Fruit fly (Drosophila melanogaster) whole organism, adult: ENCODE results near the gene CG32086.

Source experiments
- CG11617 ChIP-seq: fragments of 200-800 bp; sonication (Bioruptor generic); optimal IDR thresholded peaks from 2 replicates; lab custom pipeline; 2017; ENCODE audit warnings: mild to moderate bottlenecking, missing biosample characterization, missing genetic modification reagents, missing genetic modification characterization
- CG12768 ChIP-seq: fragments of 200-800 bp; sonication (Bioruptor generic); optimal IDR thresholded peaks from 2 replicates; lab custom pipeline; 2017; ENCODE audit warnings: missing biosample characterization, missing genetic modification characterization, mild to moderate bottlenecking, moderate library complexity, missing genetic modification reagents
- CG14711 ChIP-seq: fragments of 200-800 bp; sonication (Bioruptor generic); optimal IDR thresholded peaks from 2 replicates; lab custom pipeline; 2018; ENCODE audit warnings: missing biosample characterization, mild to moderate bottlenecking, missing genetic modification characterization, moderate library complexity
- CG1620 ChIP-seq: fragments of 200-800 bp; sonication (Bioruptor generic); optimal IDR thresholded peaks from 2 replicates; lab custom pipeline; 2016; ENCODE audit warnings: missing biosample characterization, missing genetic modification characterization
- CG33017 ChIP-seq: fragments of 200-800 bp; sonication (Bioruptor generic); optimal IDR thresholded peaks from 2 replicates; lab custom pipeline; 2018; ENCODE audit warnings: missing biosample characterization, mild to moderate bottlenecking, missing genetic modification characterization, moderate library complexity
- CG5204 ChIP-seq: fragments of 200-800 bp; sonication (Bioruptor generic); optimal IDR thresholded peaks from 2 replicates; lab custom pipeline; 2016; ENCODE audit warnings: missing biosample characterization, missing genetic modification characterization
- CG7045 ChIP-seq: fragments of 200-800 bp; sonication (Bioruptor generic); optimal IDR thresholded peaks from 2 replicates; lab custom pipeline; 2017; ENCODE audit warnings: missing biosample characterization, mild to moderate bottlenecking, missing genetic modification characterization
- CG7101 ChIP-seq: fragments of 200-800 bp; sonication (Bioruptor generic); optimal IDR thresholded peaks from 2 replicates; lab custom pipeline; 2018; ENCODE audit warnings: missing biosample characterization, mild to moderate bottlenecking, missing genetic modification characterization, moderate library complexity
- Clk ChIP-seq: fragments of 200-800 bp; sonication (Bioruptor generic); optimal IDR thresholded peaks from 2 replicates; lab custom pipeline; 2017; ENCODE audit warnings: missing biosample characterization, missing genetic modification characterization
- Crg-1 ChIP-seq: fragments of 200-800 bp; sonication (Bioruptor generic); optimal IDR thresholded peaks from 2 replicates; lab custom pipeline; 2016; ENCODE audit warnings: missing biosample characterization, missing genetic modification characterization
- Hr96 ChIP-seq: fragments of 200-800 bp; sonication (Bioruptor generic); optimal IDR thresholded peaks from 2 replicates; lab custom pipeline; 2016; ENCODE audit warnings: missing biosample characterization, missing genetic modification characterization
- Mnt ChIP-seq: fragments of 200-800 bp; sonication (Bioruptor generic); optimal IDR thresholded peaks from 2 replicates; lab custom pipeline; 2016; ENCODE audit warnings: missing biosample characterization, mild to moderate bottlenecking, missing genetic modification characterization
- bab1 ChIP-seq: fragments of 200-800 bp; sonication (Bioruptor generic); optimal IDR thresholded peaks from 3 replicates; lab custom pipeline; 2019; ENCODE audit warnings: missing biosample characterization, mild to moderate bottlenecking, missing genetic modification characterization, moderate library complexity
- cic ChIP-seq: fragments of 200-800 bp; sonication (Bioruptor generic); optimal IDR thresholded peaks from 2 replicates; lab custom pipeline; 2017; ENCODE audit warnings: missing biosample characterization, mild to moderate bottlenecking, missing genetic modification characterization, moderate library complexity
- cnc ChIP-seq, 2 experiments: fragments of >200 bp; optimal IDR thresholded peaks; 2 replicates each; lab custom pipeline; 2017
- kay ChIP-seq: fragments of 200-800 bp; sonication (Bioruptor generic); peaks from one replicate; lab custom pipeline; 2016; ENCODE audit warnings: missing biosample characterization, missing genetic modification characterization, borderline replicate concordance
- ovo ChIP-seq: fragments of 200-800 bp; sonication (Bioruptor generic); optimal IDR thresholded peaks from 2 replicates; lab custom pipeline; 2016; ENCODE audit warnings: missing biosample characterization, missing genetic modification characterization
- pad ChIP-seq: fragments of 200-800 bp; sonication (Bioruptor generic); optimal IDR thresholded peaks from 3 replicates; lab custom pipeline; 2017; ENCODE audit warnings: missing biosample characterization, missing genetic modification characterization, mild to moderate bottlenecking, moderate library complexity, missing genetic modification reagents
- tj ChIP-seq: fragments of 200-800 bp; sonication (Bioruptor generic); optimal IDR thresholded peaks from 3 replicates; lab custom pipeline; 2017; ENCODE audit warnings: missing biosample characterization, mild to moderate bottlenecking, missing genetic modification characterization, moderate library complexity
- toe ChIP-seq: fragments of 200-800 bp; sonication (Bioruptor generic); optimal IDR thresholded peaks from 2 replicates; lab custom pipeline; 2016; ENCODE audit warnings: missing biosample characterization, missing genetic modification characterization

Gene CG32086

DNA sequence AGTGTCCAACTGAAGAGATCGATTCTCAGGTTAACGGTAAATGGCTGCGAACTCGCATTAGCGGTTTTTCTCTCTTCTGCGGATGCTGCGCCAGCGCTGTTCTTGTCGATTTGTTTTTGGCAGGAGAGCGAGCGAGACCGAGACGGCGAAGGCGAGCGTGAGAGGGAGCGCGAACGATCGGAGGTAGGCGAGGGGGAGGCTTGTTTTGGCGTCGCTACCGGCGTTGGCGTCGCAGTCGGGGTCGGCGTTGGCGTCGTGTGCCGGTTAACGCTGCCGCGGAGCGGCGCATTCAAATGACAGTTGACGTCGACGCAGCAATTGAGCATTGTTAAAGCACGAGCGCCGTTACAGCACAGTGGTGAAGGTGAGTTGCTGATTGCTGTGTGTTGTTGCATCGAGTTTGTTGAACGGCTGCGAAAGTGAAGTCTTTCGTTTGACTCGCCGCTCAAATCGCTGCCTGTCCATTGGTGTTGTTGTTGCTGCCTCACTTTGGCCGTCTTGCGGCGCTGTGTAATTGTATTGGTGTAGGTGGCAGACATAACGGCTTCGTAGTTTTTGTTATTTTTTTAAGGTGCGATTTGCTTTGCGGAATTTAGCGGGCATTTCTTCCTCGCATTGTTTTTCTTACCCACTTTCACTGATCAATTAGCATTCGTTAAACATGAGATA, 3.1 kb upstream of the CG32086 start:
- TF ChIP-seq tj (GFP tag; lab: Kevin White, UChicago) (no peak), ovo (peak; percentile 96), pad (GFP tag; lab: Kevin White, UChicago) (peak; percentile 85)

DNA sequence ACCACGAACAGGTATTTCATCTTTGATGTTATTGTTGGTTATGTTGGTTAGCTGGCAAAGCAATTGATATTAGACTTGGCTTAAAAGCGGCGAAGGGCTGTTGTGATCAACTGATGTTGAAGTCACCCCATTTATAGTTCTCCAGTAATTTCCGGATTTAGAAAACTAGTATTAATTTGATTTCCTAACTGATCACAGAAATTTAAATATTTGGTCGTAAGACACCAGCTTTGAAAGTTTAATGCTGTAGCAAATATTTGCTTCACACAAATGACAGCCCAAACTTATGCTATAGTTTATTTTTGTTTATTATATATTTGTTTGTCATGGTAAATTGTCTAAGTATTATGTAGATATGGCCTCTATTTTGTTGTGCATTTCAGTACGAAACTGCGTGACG, 1.8 kb downstream of the CG32086 start, which contains the start of gene CG33269:
CG33269 (minus strand) TSS at position 101 of the 400 bp plus-strand sequence.
- no peak for TF ChIP-seq pad (GFP tag; lab: Kevin White, UChicago)

- no peak for TF ChIP-seq tj (GFP tag; lab: Kevin White, UChicago)
- no peak for TF ChIP-seq toe (GFP tag; lab: Kevin White, UChicago)
- no peak for TF ChIP-seq CG12768 (GFP tag; lab: Kevin White, UChicago)
- no peak for TF ChIP-seq CG14711 (tag; lab: Kevin White, UChicago)
- no peak for TF ChIP-seq CG7101 (tag; lab: Kevin White, UChicago)
- TF ChIP-seq CG1620 (GFP tag; lab: Kevin White, UChicago) = no peak
These were observed 2.9 kb downstream of the CG32086 start, which contains the start of gene CG43391 for dm6 chr3L:11580919-11581318. Gene CG43391 (minus strand): TSS chr3L:11581019.

DNA sequence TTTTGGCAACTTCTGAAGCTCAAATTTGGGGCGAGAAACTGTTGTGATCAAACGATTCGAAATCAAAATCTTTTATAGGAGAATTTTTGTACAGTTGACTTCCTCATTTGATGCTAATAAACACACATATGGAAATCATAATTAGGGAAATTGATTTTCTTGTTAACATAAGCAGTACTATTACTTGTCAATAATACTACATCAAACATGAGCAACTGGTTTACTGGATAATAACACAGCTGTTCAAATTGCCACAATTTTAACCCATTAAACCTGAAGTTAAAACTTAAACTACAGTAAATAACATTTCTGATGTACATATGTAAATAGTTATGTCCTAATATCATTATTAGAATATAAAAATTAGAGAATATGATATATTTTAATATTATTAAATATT, 3.9 kb downstream of the CG32086 start, which contains the start of gene CG43390:
CG43390 (minus strand) TSS at position 32 of the 400 bp plus-strand sequence.
- no peak for TF ChIP-seq tj (GFP tag; lab: Kevin White, UChicago)
- no peak for TF ChIP-seq Mnt (GFP tag; lab: Kevin White, UChicago)
- no peak for TF ChIP-seq CG7101 (tag; lab: Kevin White, UChicago)
- no peak for TF ChIP-seq ovo
- no peak for TF ChIP-seq CG1620 (GFP tag; lab: Kevin White, UChicago)
- TF ChIP-seq cic (GFP tag; lab: Kevin White, UChicago) = no peak
- no peak for TF ChIP-seq Crg-1 (GFP tag; lab: Kevin White, UChicago)
- no peak for TF ChIP-seq CG11617
- no peak for TF ChIP-seq kay (GFP tag; lab: Kevin White, UChicago)
- no peak for TF ChIP-seq toe (GFP tag; lab: Kevin White, UChicago)
- no peak for TF ChIP-seq CG5204 (GFP tag; lab: Kevin White, UChicago)
- TF ChIP-seq bab1 (GFP tag; lab: Kevin White, UChicago) = no peak
- TF ChIP-seq CG7045 (GFP tag; lab: Kevin White, UChicago) = no peak
- no peak for TF ChIP-seq cnc (optimal IDR thresholded peaks at IDR 0.05; lab: Kevin White, UChicago)
- TF ChIP-seq CG12768 (GFP tag; lab: Kevin White, UChicago) = no peak
- TF ChIP-seq Clk = no peak

DNA sequence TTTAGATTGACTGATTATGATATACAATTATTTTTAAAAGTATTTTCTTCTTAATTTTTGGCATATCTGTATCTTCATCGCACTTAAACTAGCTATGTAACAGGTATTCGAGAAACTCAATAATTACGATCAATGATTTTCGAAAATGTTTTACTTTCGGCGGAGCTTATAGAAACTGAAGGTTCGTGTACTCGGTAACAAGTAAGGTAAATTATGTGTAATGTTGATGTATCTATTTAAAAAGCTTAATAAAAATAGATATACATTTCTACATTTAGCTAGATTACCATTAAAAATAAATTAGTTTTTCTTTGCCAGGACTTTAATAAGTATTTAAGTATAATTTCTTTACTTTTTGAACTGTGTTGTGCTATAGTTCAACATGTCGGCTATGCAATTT, 5.0 kb downstream of the CG32086 start:
- no peak for TF ChIP-seq CG11617
- no peak for TF ChIP-seq CG1620 (GFP tag; lab: Kevin White, UChicago)
- no peak for TF ChIP-seq cic (GFP tag; lab: Kevin White, UChicago)
- no peak for TF ChIP-seq Crg-1 (GFP tag; lab: Kevin White, UChicago)
- TF ChIP-seq Hr96 (GFP tag; lab: Kevin White, UChicago) = no peak
- TF ChIP-seq ovo = no peak
- no peak for TF ChIP-seq CG14711 (tag; lab: Kevin White, UChicago)
- no peak for TF ChIP-seq bab1 (GFP tag; lab: Kevin White, UChicago)
- TF ChIP-seq tj (GFP tag; lab: Kevin White, UChicago) = no peak
- TF ChIP-seq pad (GFP tag; lab: Kevin White, UChicago) = no peak
- TF ChIP-seq cnc (optimal IDR thresholded peaks at IDR 0.05; lab: Kevin White, UChicago) = no peak
- no peak for TF ChIP-seq toe (GFP tag; lab: Kevin White, UChicago)
- TF ChIP-seq CG5204 (GFP tag; lab: Kevin White, UChicago) = no peak
- no peak for TF ChIP-seq Mnt (GFP tag; lab: Kevin White, UChicago)
- no peak for TF ChIP-seq CG33017 (tag; lab: Kevin White, UChicago)
- no peak for TF ChIP-seq Clk
- TF ChIP-seq CG7101 (tag; lab: Kevin White, UChicago) = no peak
- no peak for TF ChIP-seq CG12768 (GFP tag; lab: Kevin White, UChicago)

DNA sequence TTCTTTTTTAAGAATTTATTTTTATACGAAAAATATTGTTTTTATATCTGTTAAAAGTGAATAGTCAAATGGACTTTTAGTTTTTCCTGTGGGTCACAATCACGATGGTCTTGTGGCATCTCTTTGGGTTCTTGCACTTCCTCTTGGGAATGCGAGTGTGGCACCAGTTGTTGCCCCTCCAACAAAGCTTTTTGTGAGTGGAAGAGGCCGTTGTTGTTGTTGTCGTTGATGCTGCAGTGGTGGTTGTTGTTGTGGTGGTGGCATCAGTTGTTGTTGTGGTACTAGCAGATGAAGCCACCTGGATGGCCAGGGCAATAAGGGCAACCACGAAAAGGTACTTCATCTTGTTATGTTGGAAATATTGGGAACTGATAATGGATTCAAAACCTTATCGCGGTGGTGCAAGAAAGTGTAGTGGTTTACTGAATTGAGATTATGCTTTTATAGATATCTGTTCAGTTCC, 5.6 kb downstream of the CG32086 start, which contains the start of gene CG33270:
CG33270 (minus strand) TSS at position 413 of the 463 bp plus-strand sequence.
- TF ChIP-seq Clk (no peak), CG11617 (no peak), CG14711 (tag; lab: Kevin White, UChicago) (no peak), CG5204 (GFP tag; lab: Kevin White, UChicago) (no peak), cnc (optimal IDR thresholded peaks at IDR 0.05; lab: Kevin White, UChicago) (no peak), pad (GFP tag; lab: Kevin White, UChicago) (no peak), Hr96 (GFP tag; lab: Kevin White, UChicago) (no peak), toe (GFP tag; lab: Kevin White, UChicago) (no peak), bab1 (GFP tag; lab: Kevin White, UChicago) (no peak)

DNA sequence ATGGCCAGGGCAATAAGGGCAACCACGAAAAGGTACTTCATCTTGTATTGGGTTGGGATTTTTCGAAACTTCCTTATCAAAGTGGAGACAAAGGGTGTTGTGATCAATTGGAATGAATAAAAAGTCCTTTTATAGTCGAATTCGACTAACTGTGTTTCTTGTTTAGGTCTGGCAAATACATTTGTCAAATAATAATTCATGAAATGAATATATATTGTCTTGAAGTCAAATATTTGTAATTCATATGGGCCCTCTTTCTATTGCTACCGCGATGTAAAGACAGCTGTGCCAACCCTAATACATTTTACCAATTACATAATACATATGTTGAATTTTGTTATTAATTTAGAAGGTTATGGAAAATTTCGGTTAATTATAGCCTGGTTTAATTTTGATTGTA, 6.5 kb downstream of the CG32086 start, which contains the start of gene CG33271:
CG33271 (minus strand) TSS at position 101 of the 400 bp plus-strand sequence.
- TF ChIP-seq pad (GFP tag; lab: Kevin White, UChicago) (no peak), tj (GFP tag; lab: Kevin White, UChicago) (no peak), Clk (no peak), CG11617 (no peak), Mnt (GFP tag; lab: Kevin White, UChicago) (no peak), bab1 (GFP tag; lab: Kevin White, UChicago) (no peak), CG5204 (GFP tag; lab: Kevin White, UChicago) (no peak), Hr96 (GFP tag; lab: Kevin White, UChicago) (no peak), CG1620 (GFP tag; lab: Kevin White, UChicago) (no peak), CG12768 (GFP tag; lab: Kevin White, UChicago) (no peak), ovo (no peak), cnc (optimal IDR thresholded peaks at IDR 0.05; lab: Kevin White, UChicago) (no peak), CG14711 (tag; lab: Kevin White, UChicago) (no peak)
